Worm (Caenorhabditis elegans) whole organism, young adult: ENCODE measurements around the gene ugt-61.
A peak's percentile ranks its signal among the peaks of the same experiment; 100 is the strongest.

Experiments
- B0019.2 ChIP-seq: fragments of 200-800 bp; sonication (Bioruptor generic); conservative IDR thresholded peaks from 2 replicates; pipeline ENCODE4 v1.3.6; 2022; ENCODE audit warnings: missing genetic modification reagents, missing genetic modification characterization, missing compliant biosample characterization
- B0035.1 ChIP-seq: sonication (generic microtip); optimal IDR thresholded peaks from 2 replicates; lab custom pipeline; 2016; ENCODE audit warnings: missing genetic modification characterization, mild to moderate bottlenecking, missing compliant biosample characterization, missing genotype, missing genetic modification reagents
- B0336.3 ChIP-seq: fragments of 200-800 bp; sonication (Bioruptor generic); IDR thresholded peaks from 2 replicates; pipeline ENCODE4 v1.3.6; 2022; ENCODE audit warnings: missing genetic modification characterization, missing compliant biosample characterization
- C06A6.2 ChIP-seq: fragments of 200-800 bp; sonication (Bioruptor generic); conservative IDR thresholded peaks from 2 replicates; pipeline ENCODE4 v1.3.6; 2022; ENCODE audit warnings: missing genetic modification characterization, missing compliant biosample characterization
- C17E4.6 ChIP-seq: fragments of 200-800 bp; sonication (Bioruptor generic); IDR thresholded peaks from 2 replicates; pipeline ENCODE4 v1.3.6; 2022; ENCODE audit warnings: missing genetic modification reagents, missing genetic modification characterization, missing compliant biosample characterization
- F37B4.10 ChIP-seq: fragments of 200-800 bp; sonication (Bioruptor generic); IDR thresholded peaks from 2 replicates; pipeline ENCODE4 v1.3.6; 2022; ENCODE audit warnings: missing genetic modification characterization, missing compliant biosample characterization
- F39B2.1 ChIP-seq: fragments of 200-800 bp; sonication (Bioruptor generic); IDR thresholded peaks from 2 replicates; pipeline ENCODE4 v1.3.6; 2022; ENCODE audit warnings: missing genetic modification reagents, missing genetic modification characterization, missing compliant biosample characterization
- F55B11.4 ChIP-seq: sonication (generic microtip); optimal IDR thresholded peaks from 2 replicates; lab custom pipeline; 2016; ENCODE audit warnings: missing compliant biosample characterization, missing genetic modification characterization, borderline replicate concordance; ENCODE audit not compliant: insufficient read depth
- F57C9.4 ChIP-seq: sonication (generic microtip); optimal IDR thresholded peaks from 2 replicates; lab custom pipeline; 2017; ENCODE audit warnings: mild to moderate bottlenecking, missing genetic modification characterization, missing compliant biosample characterization
- K12H6.12 ChIP-seq: fragments of 200-800 bp; sonication (Bioruptor generic); optimal IDR thresholded peaks from 2 replicates; lab custom pipeline; 2018; ENCODE audit warnings: mild to moderate bottlenecking, missing genetic modification characterization, missing compliant biosample characterization
- Y53F4B.3 ChIP-seq: fragments of 200-800 bp; sonication (Bioruptor generic); IDR thresholded peaks from 2 replicates; pipeline ENCODE4 v1.3.6; 2022; ENCODE audit warnings: missing genetic modification reagents, missing genetic modification characterization, missing compliant biosample characterization
- Y56A3A.18 ChIP-seq: fragments of 200-800 bp; sonication (Bioruptor generic); IDR thresholded peaks from 2 replicates; pipeline ENCODE4 v1.3.6; 2022; ENCODE audit warnings: missing genetic modification reagents, missing genetic modification characterization, missing compliant biosample characterization
- Y67H2A.10 ChIP-seq: fragments of 200-800 bp; sonication (Bioruptor generic); conservative IDR thresholded peaks from 2 replicates; pipeline ENCODE4 v1.3.6; 2022; ENCODE audit warnings: missing genetic modification reagents, missing genetic modification characterization, missing compliant biosample characterization
- Y79H2A.3 ChIP-seq: fragments of 200-800 bp; sonication (Bioruptor generic); conservative IDR thresholded peaks from 2 replicates; pipeline ENCODE4 v1.3.6; 2022; ENCODE audit warnings: missing genetic modification reagents, missing genetic modification characterization, missing compliant biosample characterization
- ama-1 ChIP-seq, 3 experiments: fragments of 150-350 bp in 1 of 3; sonication (generic microtip) in 2 of 3; optimal IDR thresholded peaks; 2 replicates each; lab custom pipeline; 2014 to 2018; ENCODE audit warnings: missing biosample characterization in 2 of 3, missing genetic modification characterization in 2 of 3, missing genetic modification reagents in 2 of 3
- athp-1 ChIP-seq: sonication (generic microtip); optimal IDR thresholded peaks from 2 replicates; lab custom pipeline; 2017; ENCODE audit warnings: mild to moderate bottlenecking, missing genetic modification characterization, missing compliant biosample characterization
- attf-6 ChIP-seq: fragments of 200-800 bp; sonication (Bioruptor generic); IDR thresholded peaks from 2 replicates; pipeline ENCODE4 v1.3.6; 2022; ENCODE audit warnings: missing genetic modification reagents, missing genetic modification characterization, missing compliant biosample characterization
- bed-1 ChIP-seq: fragments of 200-800 bp; sonication (Bioruptor generic); IDR thresholded peaks from 2 replicates; pipeline ENCODE4 v1.3.6; 2022; ENCODE audit warnings: missing genetic modification reagents, missing genetic modification characterization, missing compliant biosample characterization
- cebp-2 ChIP-seq: fragments of 200-800 bp; sonication (Bioruptor generic); IDR thresholded peaks from 2 replicates; pipeline ENCODE4 v1.3.6; 2022; ENCODE audit warnings: missing genetic modification characterization, missing compliant biosample characterization
- ceh-100 ChIP-seq: fragments of 200-800 bp; sonication (Bioruptor generic); IDR thresholded peaks from 2 replicates; pipeline ENCODE4 v1.3.6; 2022; ENCODE audit warnings: missing genetic modification reagents, missing genetic modification characterization, missing compliant biosample characterization
- ceh-27 ChIP-seq: fragments of 200-800 bp; sonication (Bioruptor generic); optimal IDR thresholded peaks from 2 replicates; lab custom pipeline; 2018; ENCODE audit warnings: mild to moderate bottlenecking, missing genetic modification characterization, moderate library complexity, missing compliant biosample characterization
- ceh-79 ChIP-seq: sonication (generic microtip); optimal IDR thresholded peaks from 2 replicates; lab custom pipeline; 2017; ENCODE audit warnings: mild to moderate bottlenecking, missing genetic modification characterization, missing compliant biosample characterization
- hmg-1.2 ChIP-seq: fragments of 200-800 bp; sonication (Bioruptor generic); IDR thresholded peaks from 2 replicates; pipeline ENCODE4 v1.3.6; 2022; ENCODE audit warnings: missing genetic modification reagents, missing genetic modification characterization, missing compliant biosample characterization
- hsf-1 ChIP-seq: fragments of 200-800 bp; sonication (Bioruptor generic); IDR thresholded peaks from 2 replicates; pipeline ENCODE4 v1.3.6; 2022; ENCODE audit warnings: missing genetic modification reagents, missing genetic modification characterization, missing compliant biosample characterization
- let-526 ChIP-seq: fragments of 200-800 bp; sonication (Bioruptor generic); IDR thresholded peaks from 2 replicates; pipeline ENCODE4 v1.3.6; 2022; ENCODE audit warnings: missing genetic modification reagents, missing genetic modification characterization, missing compliant biosample characterization
- let-607 ChIP-seq, 2 experiments: fragments of 200-800 bp in 1 of 2; sonication (Bioruptor generic) in 1 of 2; sonication (generic microtip) in 1 of 2; optimal IDR thresholded peaks; 2 replicates each; lab custom pipeline; 2016 to 2018; ENCODE audit warnings: mild to moderate bottlenecking in 2 of 2, missing compliant biosample characterization in 2 of 2, missing genetic modification characterization in 2 of 2, moderate library complexity in 2 of 2, missing genotype in 1 of 2
- lin-26 ChIP-seq: fragments of 200-800 bp; sonication (Bioruptor generic); IDR thresholded peaks from 2 replicates; pipeline ENCODE4 v1.3.6; 2022; ENCODE audit warnings: missing genetic modification reagents, missing genetic modification characterization, missing compliant biosample characterization
- lin-35 ChIP-seq, 3 experiments: fragments of 150-350 bp in 2 of 3; sonication (generic microtip) in 1 of 3; optimal IDR thresholded peaks; 2 replicates each; lab custom pipeline; 2014 to 2018; ENCODE audit warnings: missing biosample characterization in 3 of 3, missing genetic modification characterization in 3 of 3, missing genetic modification reagents in 3 of 3
- lin-40 ChIP-seq: sonication (generic microtip); optimal IDR thresholded peaks from 2 replicates; lab custom pipeline; 2016; ENCODE audit warnings: missing genetic modification characterization, mild to moderate bottlenecking, missing compliant biosample characterization, missing genotype, missing genetic modification reagents
- lin-54 ChIP-seq: fragments of 200-800 bp; sonication (Bioruptor generic); optimal IDR thresholded peaks from 2 replicates; lab custom pipeline; 2018; ENCODE audit warnings: mild to moderate bottlenecking, missing genetic modification characterization, missing compliant biosample characterization
- mcd-1 ChIP-seq: fragments of 200-800 bp; sonication (Bioruptor generic); IDR thresholded peaks from 2 replicates; pipeline ENCODE4 v1.3.6; 2022; ENCODE audit warnings: missing genetic modification reagents, missing genetic modification characterization, missing compliant biosample characterization
- mel-28 ChIP-seq: sonication (generic microtip); optimal IDR thresholded peaks from 2 replicates; lab custom pipeline; 2016; ENCODE audit warnings: borderline replicate concordance, mild to moderate bottlenecking, missing genetic modification characterization, missing compliant biosample characterization
- mxl-1 ChIP-seq: sonication (generic microtip); optimal IDR thresholded peaks from 2 replicates; lab custom pipeline; 2016; ENCODE audit warnings: missing genetic modification characterization, missing compliant biosample characterization
- nfya-2 ChIP-seq: fragments of 200-800 bp; sonication (Bioruptor generic); IDR thresholded peaks from 2 replicates; pipeline ENCODE4 v1.3.6; 2022; ENCODE audit warnings: missing genetic modification reagents, missing genetic modification characterization, missing compliant biosample characterization
- nhr-179 ChIP-seq: sonication (generic microtip); optimal IDR thresholded peaks from 2 replicates; lab custom pipeline; 2016; ENCODE audit warnings: mild to moderate bottlenecking, missing genetic modification characterization, missing compliant biosample characterization
- nhr-27 ChIP-seq: fragments of 200-800 bp; sonication (Bioruptor generic); optimal IDR thresholded peaks from 2 replicates; lab custom pipeline; 2018; ENCODE audit warnings: mild to moderate bottlenecking, missing genetic modification characterization, moderate library complexity, missing compliant biosample characterization
- rcor-1 ChIP-seq: fragments of 200-800 bp; sonication (Bioruptor generic); IDR thresholded peaks from 2 replicates; pipeline ENCODE4 v1.3.6; 2022; ENCODE audit warnings: missing genetic modification reagents, missing genetic modification characterization, missing compliant biosample characterization
- sea-2 ChIP-seq: fragments of 200-800 bp; sonication (Bioruptor generic); IDR thresholded peaks from 2 replicates; pipeline ENCODE4 v1.3.6; 2022; ENCODE audit warnings: missing genetic modification characterization, missing compliant biosample characterization
- snpc-1.1 ChIP-seq: sonication (generic microtip); optimal IDR thresholded peaks from 2 replicates; lab custom pipeline; 2017; ENCODE audit warnings: missing genetic modification characterization, mild to moderate bottlenecking, missing compliant biosample characterization, antibody characterized with exemption, moderate library complexity, missing genotype, missing genetic modification reagents; ENCODE audit not compliant: insufficient read depth
- snpc-4 ChIP-seq, 5 experiments: fragments of 150-350 bp in 1 of 5; sonication (generic microtip) in 4 of 5; optimal IDR thresholded peaks; 2 replicates each; lab custom pipeline; 2014 to 2018; ENCODE audit warnings: missing genetic modification characterization in 5 of 5, missing biosample characterization in 3 of 5, antibody characterized with exemption in 2 of 5, mild to moderate bottlenecking in 2 of 5, missing compliant biosample characterization in 2 of 5, missing genotype in 2 of 5, moderate library complexity in 2 of 5, missing genetic modification reagents in 1 of 5
- somi-1 ChIP-seq: fragments of 200-800 bp; sonication (Bioruptor generic); optimal IDR thresholded peaks from 2 replicates; lab custom pipeline; 2018; ENCODE audit warnings: mild to moderate bottlenecking, missing genetic modification characterization, missing compliant biosample characterization
- sptf-2 ChIP-seq: fragments of 200-800 bp; sonication (Bioruptor generic); optimal IDR thresholded peaks from 2 replicates; lab custom pipeline; 2018; ENCODE audit warnings: mild to moderate bottlenecking, missing genetic modification characterization, missing compliant biosample characterization
- unc-62 ChIP-seq: fragments of 150-350 bp; optimal IDR thresholded peaks from 2 replicates; lab custom pipeline; 2014; ENCODE audit warnings: missing biosample characterization, missing genetic modification reagents, missing genetic modification characterization
- ztf-18 ChIP-seq: sonication (generic microtip); optimal IDR thresholded peaks from 2 replicates; lab custom pipeline; 2016; ENCODE audit warnings: missing genotype, mild to moderate bottlenecking, missing genetic modification characterization, missing compliant biosample characterization
- ztf-6 ChIP-seq: fragments of 200-800 bp; sonication (Bioruptor generic); IDR thresholded peaks from 2 replicates; pipeline ENCODE4 v1.3.6; 2022; ENCODE audit warnings: missing genetic modification reagents, missing genetic modification characterization, missing compliant biosample characterization

ugt-61 gene

ce11 chrV:4731154-4731961, 10.9 kb upstream of the ugt-61 start, which contains the start of gene F39G3.3 (continued):
- TF ChIP-seq let-607 (tag; optimal IDR thresholded peaks at IDR 0.05; lab: Kevin White, UChicago) (peak in 1 of 2 experiments; percentile 30), F39B2.1 (GFP tag; lab: Robert Waterston, UW) (0 out of 2 replicates have a peak, but pooled peaks have one; percentile 17), hsf-1 (GFP tag; lab: Robert Waterston, UW) (peak; percentile 56; the same call in 1 of the 2 replicates), F37B4.10 (GFP tag; lab: Robert Waterston, UW) (no peak), cebp-2 (GFP tag; lab: Robert Waterston, UW) (no peak), K12H6.12 (tag; lab: Kevin White, UChicago) (no peak), sptf-2 (GFP tag; lab: Kevin White, UChicago) (no peak), Y67H2A.10 (GFP tag; lab: Robert Waterston, UW) (no peak), B0019.2 (GFP tag; lab: Robert Waterston, UW) (no peak), B0035.1 (tag; lab: Kevin White, UChicago) (no peak), ceh-79 (tag; lab: Kevin White, UChicago) (no peak), lin-54 (GFP tag; lab: Kevin White, UChicago) (peak; percentile 83), somi-1 (no peak), athp-1 (tag; lab: Kevin White, UChicago) (peak; percentile 47), lin-26 (GFP tag; lab: Robert Waterston, UW) (no peak), ama-1 (optimal IDR thresholded peaks at IDR 0.05; lab: Kevin White, UChicago) (no peak), ama-1 (GFP tag; optimal IDR thresholded peaks at IDR 0.05; lab: Kevin White, UChicago) (no peak), Y79H2A.3 (GFP tag; lab: Robert Waterston, UW) (0 out of 2 replicates have a peak, but pooled peaks have one; percentile 24), sea-2 (no peak), ztf-6 (GFP tag; lab: Robert Waterston, UW) (no peak), ztf-18 (tag; lab: Kevin White, UChicago) (peak; percentile 72), lin-40 (tag; lab: Kevin White, UChicago) (peak; percentile 35), bed-1 (no peak), nfya-2 (no peak), nhr-179 (tag; lab: Kevin White, UChicago) (no peak), let-526 (no peak), lin-35 (GFP tag; optimal IDR thresholded peaks at IDR 0.05; lab: Kevin White, UChicago) (peak in 1 of 3 experiments; percentile 38), nhr-27 (no peak), snpc-1.1 (no peak), mxl-1 (tag; lab: Kevin White, UChicago) (peak; percentile 41), hmg-1.2 (peak; percentile 53), mel-28 (tag; lab: Kevin White, UChicago) (no peak), Y53F4B.3 (no peak), ceh-100 (GFP tag; lab: Robert Waterston, UW) (no peak), C06A6.2 (no peak), mcd-1 (GFP tag; lab: Robert Waterston, UW) (peak; percentile 56; the same call in 1 of the 2 replicates), C17E4.6 (GFP tag; lab: Robert Waterston, UW) (peak; percentile 55; the same call in 1 of the 2 replicates), Y56A3A.18 (GFP tag; lab: Robert Waterston, UW) (no peak), rcor-1 (no peak), snpc-4 (GFP tag; optimal IDR thresholded peaks at IDR 0.05; lab: Kevin White, UChicago) (peak; percentile 21), snpc-4 (tag; optimal IDR thresholded peaks at IDR 0.05; lab: Kevin White, UChicago) (peak in 3 of 4 experiments; percentile 43 to 64 (median 59)), unc-62 (GFP tag; lab: Kevin White, UChicago) (no peak), B0336.3 (GFP tag; lab: Robert Waterston, UW) (peak; percentile 77), F55B11.4 (tag; lab: Kevin White, UChicago) (no peak), F57C9.4 (tag; lab: Kevin White, UChicago) (no peak), attf-6 (0 out of 2 replicates have a peak, but pooled peaks have one; percentile 8), ceh-27 (GFP tag; lab: Kevin White, UChicago) (peak; percentile 24)
